Worm (Caenorhabditis elegans) whole organism, L1 larva: ENCODE measurements around the gene gst-7.

Experiments
- C16A3.4 ChIP-seq: fragments of 150-350 bp; optimal IDR thresholded peaks from 2 replicates; lab custom pipeline; 2014; ENCODE audit warnings: missing biosample characterization, missing genetic modification characterization
- aly-2 ChIP-seq: fragments of 150-350 bp; optimal IDR thresholded peaks from 2 replicates; lab custom pipeline; 2014; ENCODE audit warnings: missing biosample characterization, missing genetic modification characterization
- blmp-1 ChIP-seq: fragments of 150-350 bp; optimal IDR thresholded peaks from 2 replicates; lab custom pipeline; 2014; ENCODE audit warnings: missing biosample characterization, missing genetic modification characterization
- ceh-63 ChIP-seq: fragments of 200-800 bp; sonication (Bioruptor generic); optimal IDR thresholded peaks from 2 replicates; lab custom pipeline; 2018; ENCODE audit warnings: mild to moderate bottlenecking, missing genetic modification characterization, missing compliant biosample characterization
- ceh-88 ChIP-seq: fragments of 200-800 bp; sonication (Bioruptor generic); IDR thresholded peaks from 2 replicates; pipeline ENCODE4 v1.3.6; 2022; ENCODE audit warnings: missing genetic modification characterization, missing compliant biosample characterization
- ceh-90 ChIP-seq: sonication (generic microtip); optimal IDR thresholded peaks from 2 replicates; lab custom pipeline; 2016; ENCODE audit warnings: missing genetic modification characterization, missing compliant biosample characterization
- ces-1 ChIP-seq: fragments of 150-350 bp; optimal IDR thresholded peaks from 2 replicates; lab custom pipeline; 2014; ENCODE audit warnings: missing biosample characterization, missing genetic modification reagents, missing genetic modification characterization
- dpl-1 ChIP-seq, 3 experiments: fragments of 150-350 bp in 2 of 3; sonication (generic microtip) in 1 of 3; optimal IDR thresholded peaks; 2 replicates each; lab custom pipeline; 2014 to 2017; ENCODE audit warnings: missing biosample characterization in 3 of 3, missing genetic modification characterization in 3 of 3, missing genetic modification reagents in 3 of 3
- dsc-1 ChIP-seq: sonication (generic microtip); optimal IDR thresholded peaks from 2 replicates; lab custom pipeline; 2016; ENCODE audit warnings: mild to moderate bottlenecking, missing genetic modification characterization, missing compliant biosample characterization
- efl-1 ChIP-seq, 4 experiments: fragments of 150-350 bp; optimal IDR thresholded peaks in 3 of 4; peaks in 1 of 4; 1 replicate in 1 of 4; 2 replicates in 3 of 4; lab custom pipeline; 2014; ENCODE audit warnings: missing biosample characterization in 2 of 4, missing genetic modification characterization in 2 of 4, missing genetic modification reagents in 2 of 4
- efl-3 ChIP-seq: fragments of 200-800 bp; sonication (Bioruptor generic); optimal IDR thresholded peaks from 2 replicates; lab custom pipeline; 2018; ENCODE audit warnings: mild to moderate bottlenecking, missing genetic modification characterization, missing compliant biosample characterization
- egl-13 ChIP-seq: sonication (generic microtip); optimal IDR thresholded peaks from 2 replicates; lab custom pipeline; 2016; ENCODE audit warnings: missing genotype, missing genetic modification reagents, missing genetic modification characterization, missing compliant biosample characterization
- elt-2 ChIP-seq: sonication (generic microtip); optimal IDR thresholded peaks from 2 replicates; lab custom pipeline; 2016; ENCODE audit warnings: missing genetic modification characterization, mild to moderate bottlenecking, inconsistent platforms, missing compliant biosample characterization, missing genetic modification reagents
- fkh-10 ChIP-seq: sonication (generic microtip); optimal IDR thresholded peaks from 2 replicates; lab custom pipeline; 2017; ENCODE audit warnings: missing biosample characterization, missing genetic modification reagents, missing genetic modification characterization
- hlh-17 ChIP-seq: fragments of 200-800 bp; sonication (Bioruptor generic); optimal IDR thresholded peaks from 2 replicates; lab custom pipeline; 2018; ENCODE audit warnings: missing genetic modification characterization, mild to moderate bottlenecking, missing compliant biosample characterization, moderate library complexity, borderline replicate concordance
- irx-1 ChIP-seq: sonication (generic microtip); optimal IDR thresholded peaks from 2 replicates; lab custom pipeline; 2016; ENCODE audit warnings: missing genetic modification characterization, missing compliant biosample characterization
- isw-1 ChIP-seq: fragments of 200-800 bp; sonication (Bioruptor generic); IDR thresholded peaks from 2 replicates; pipeline ENCODE4 v1.3.6; 2022; ENCODE audit warnings: missing genetic modification characterization, missing compliant biosample characterization
- jun-1 ChIP-seq: fragments of 150-350 bp; optimal IDR thresholded peaks from 2 replicates; lab custom pipeline; 2014; ENCODE audit warnings: missing biosample characterization, missing genetic modification reagents, missing genetic modification characterization
- lin-14 ChIP-seq: fragments of 200-800 bp; sonication (Bioruptor generic); optimal IDR thresholded peaks from 2 replicates; lab custom pipeline; 2018; ENCODE audit warnings: mild to moderate bottlenecking, missing genetic modification characterization, moderate library complexity, missing compliant biosample characterization
- lin-35 ChIP-seq, 2 experiments: fragments of 150-350 bp; optimal IDR thresholded peaks; 2 replicates each; lab custom pipeline; 2014; ENCODE audit warnings: missing biosample characterization in 2 of 2, missing genetic modification characterization in 2 of 2, missing genetic modification reagents in 2 of 2
- lir-3 ChIP-seq: sonication (generic microtip); optimal IDR thresholded peaks from 2 replicates; lab custom pipeline; 2016; ENCODE audit warnings: mild to moderate bottlenecking, missing genetic modification characterization, moderate library complexity, missing compliant biosample characterization; ENCODE audit not compliant: poor library complexity
- lsy-2 ChIP-seq, 2 experiments: fragments of 150-350 bp; optimal IDR thresholded peaks; 2 replicates each; lab custom pipeline; 2014; ENCODE audit warnings: missing biosample characterization in 2 of 2, missing genetic modification characterization in 2 of 2
- mdl-1 ChIP-seq, 2 experiments: fragments of 150-350 bp; optimal IDR thresholded peaks; 2 replicates each; lab custom pipeline; 2014 to 2017; ENCODE audit warnings: missing biosample characterization in 2 of 2, missing genetic modification characterization in 2 of 2, inconsistent platforms in 1 of 2
- mef-2 ChIP-seq: fragments of 150-350 bp; optimal IDR thresholded peaks from 2 replicates; lab custom pipeline; 2014; ENCODE audit warnings: missing biosample characterization, missing genetic modification characterization
- mep-1 ChIP-seq: fragments of 150-350 bp; optimal IDR thresholded peaks from 2 replicates; lab custom pipeline; 2014; ENCODE audit warnings: missing biosample characterization, missing genetic modification characterization
- nhr-11 ChIP-seq: fragments of 150-350 bp; optimal IDR thresholded peaks from 2 replicates; lab custom pipeline; 2014; ENCODE audit warnings: missing biosample characterization, missing genetic modification characterization
- nhr-20 ChIP-seq: sonication (generic microtip); optimal IDR thresholded peaks from 2 replicates; lab custom pipeline; 2016; ENCODE audit warnings: mild to moderate bottlenecking, missing genetic modification characterization, missing compliant biosample characterization
- nhr-237 ChIP-seq: fragments of 150-350 bp; optimal IDR thresholded peaks from 2 replicates; lab custom pipeline; 2014; ENCODE audit warnings: missing biosample characterization, missing genetic modification characterization
- nhr-71 ChIP-seq: sonication (generic microtip); optimal IDR thresholded peaks from 2 replicates; lab custom pipeline; 2016; ENCODE audit warnings: mild to moderate bottlenecking, missing genetic modification characterization, moderate library complexity, missing compliant biosample characterization
- nhr-76 ChIP-seq: sonication (generic microtip); optimal IDR thresholded peaks from 2 replicates; lab custom pipeline; 2017; ENCODE audit warnings: missing biosample characterization, missing genetic modification characterization
- nhr-77 ChIP-seq: fragments of 150-350 bp; optimal IDR thresholded peaks from 2 replicates; lab custom pipeline; 2014; ENCODE audit warnings: missing biosample characterization, missing genetic modification characterization
- nhr-84 ChIP-seq: sonication (generic microtip); optimal IDR thresholded peaks from 2 replicates; lab custom pipeline; 2017; ENCODE audit warnings: missing biosample characterization, missing genetic modification characterization
- nhr-85 ChIP-seq: sonication (generic microtip); peaks from one replicate; lab custom pipeline; 2016; ENCODE audit warnings: missing genetic modification characterization, inconsistent platforms, missing compliant biosample characterization
- nhr-90 ChIP-seq: sonication (generic microtip); optimal IDR thresholded peaks from 2 replicates; lab custom pipeline; 2016; ENCODE audit warnings: mild to moderate bottlenecking, missing genetic modification characterization, missing compliant biosample characterization; ENCODE audit not compliant: poor library complexity
- pag-3 ChIP-seq: sonication (generic microtip); optimal IDR thresholded peaks from 2 replicates; lab custom pipeline; 2017; ENCODE audit warnings: missing genetic modification characterization, mild to moderate bottlenecking, missing compliant biosample characterization, antibody characterized with exemption, borderline replicate concordance; ENCODE audit not compliant: insufficient read depth
- rnt-1 ChIP-seq: sonication (generic microtip); optimal IDR thresholded peaks from 2 replicates; lab custom pipeline; 2016; ENCODE audit warnings: mild to moderate bottlenecking, missing genetic modification characterization, moderate library complexity, missing compliant biosample characterization
- skn-1 ChIP-seq: fragments of 150-350 bp; optimal IDR thresholded peaks from 2 replicates; lab custom pipeline; 2014; ENCODE audit warnings: missing biosample characterization, missing genetic modification characterization
- snpc-4 ChIP-seq: fragments of 150-350 bp; optimal IDR thresholded peaks from 2 replicates; lab custom pipeline; 2014; ENCODE audit warnings: missing biosample characterization, missing genetic modification characterization
- sox-4 ChIP-seq: sonication (generic microtip); optimal IDR thresholded peaks from 2 replicates; lab custom pipeline; 2016; ENCODE audit warnings: missing genetic modification characterization, missing compliant biosample characterization
- sptf-1 ChIP-seq: fragments of 150-350 bp; optimal IDR thresholded peaks from 2 replicates; lab custom pipeline; 2014; ENCODE audit warnings: missing biosample characterization, missing genetic modification characterization
- sup-37 ChIP-seq: fragments of 200-800 bp; sonication (Bioruptor generic); optimal IDR thresholded peaks from 2 replicates; lab custom pipeline; 2018; ENCODE audit warnings: mild to moderate bottlenecking, missing genetic modification characterization, missing compliant biosample characterization
- swsn-7 ChIP-seq: sonication (generic microtip); optimal IDR thresholded peaks from 2 replicates; lab custom pipeline; 2016; ENCODE audit warnings: missing genetic modification characterization, missing compliant biosample characterization
- unc-86 ChIP-seq: sonication (generic microtip); optimal IDR thresholded peaks from 2 replicates; lab custom pipeline; 2016; ENCODE audit warnings: missing genetic modification characterization, missing compliant biosample characterization
- unc-98 ChIP-seq: fragments of 200-800 bp; sonication (Bioruptor generic); IDR thresholded peaks from 2 replicates; pipeline ENCODE4 v1.3.6; 2022; ENCODE audit warnings: missing genetic modification characterization, missing compliant biosample characterization
- vab-15 ChIP-seq: sonication (generic microtip); optimal IDR thresholded peaks from 2 replicates; lab custom pipeline; 2017; ENCODE audit warnings: missing genotype, mild to moderate bottlenecking, missing genetic modification characterization, missing compliant biosample characterization
- zag-1 ChIP-seq: fragments of 150-350 bp; optimal IDR thresholded peaks from 2 replicates; lab custom pipeline; 2014; ENCODE audit warnings: missing biosample characterization, missing genetic modification characterization
- zip-4 ChIP-seq: fragments of 200-800 bp; sonication (Bioruptor generic); optimal IDR thresholded peaks from 2 replicates; lab custom pipeline; 2018; ENCODE audit warnings: mild to moderate bottlenecking, missing genetic modification characterization, moderate library complexity, missing compliant biosample characterization
- ztf-11 ChIP-seq, 2 experiments: sonication (generic microtip); optimal IDR thresholded peaks; 2 replicates each; lab custom pipeline; 2016 to 2017; ENCODE audit warnings: missing genetic modification characterization in 2 of 2, missing biosample characterization in 1 of 2, missing compliant biosample characterization in 1 of 2

Gene gst-7

ce11 chrII:4855489-4855888, 26.4 kb upstream of the gst-7 start:
- TF ChIP-seq ces-1 (GFP tag; lab: Kevin White, UChicago) (no peak), sox-4 (tag; lab: Kevin White, UChicago) (no peak), efl-1 (optimal IDR thresholded peaks at IDR 0.05; lab: Kevin White, UChicago) (peak in 1 of 2 experiments; percentile 14), efl-1 (GFP tag; optimal IDR thresholded peaks at IDR 0.05 in 1 of 2; lab: Kevin White, UChicago) (no peak), nhr-11 (tag; lab: Kevin White, UChicago) (no peak), pag-3 (tag; lab: Kevin White, UChicago) (no peak), lsy-2 (tag; optimal IDR thresholded peaks at IDR 0.05; lab: Kevin White, UChicago) (no peak), dpl-1 (GFP tag; optimal IDR thresholded peaks at IDR 0.05; lab: Kevin White, UChicago) (no peak), nhr-237 (tag; lab: Kevin White, UChicago) (no peak), unc-86 (tag; lab: Kevin White, UChicago) (no peak), isw-1 (GFP tag; lab: Robert Waterston, UW) (0 out of 2 replicates have a peak, but pooled peaks have one; percentile 1), snpc-4 (tag; lab: Kevin White, UChicago) (no peak), fkh-10 (GFP tag; lab: Kevin White, UChicago) (no peak), aly-2 (tag; lab: Kevin White, UChicago) (no peak), mep-1 (tag; lab: Kevin White, UChicago) (no peak), C16A3.4 (tag; lab: Kevin White, UChicago) (no peak), mef-2 (tag; lab: Kevin White, UChicago) (no peak), egl-13 (tag; lab: Kevin White, UChicago) (no peak), lin-14 (GFP tag; lab: Kevin White, UChicago) (peak; percentile 65), ceh-63 (GFP tag; lab: Kevin White, UChicago) (no peak), rnt-1 (tag; lab: Kevin White, UChicago) (peak; percentile 5), mdl-1 (tag; optimal IDR thresholded peaks at IDR 0.05; lab: Kevin White, UChicago) (no peak), nhr-84 (no peak), unc-98 (GFP tag; lab: Robert Waterston, UW) (no peak), nhr-20 (tag; lab: Kevin White, UChicago) (no peak), blmp-1 (no peak), ceh-90 (no peak), nhr-90 (tag; lab: Kevin White, UChicago) (no peak), vab-15 (no peak), jun-1 (tag; lab: Kevin White, UChicago) (no peak), skn-1 (no peak), zag-1 (tag; lab: Kevin White, UChicago) (no peak), nhr-77 (tag; lab: Kevin White, UChicago) (no peak), hlh-17 (GFP tag; lab: Kevin White, UChicago) (no peak), ceh-88 (GFP tag; lab: Robert Waterston, UW) (no peak)

- TF ChIP-seq egl-13 (tag; lab: Kevin White, UChicago), result no peak
- no peak for TF ChIP-seq efl-3 (GFP tag; lab: Kevin White, UChicago)
- no peak for TF ChIP-seq swsn-7 (tag; lab: Kevin White, UChicago)
- no peak for TF ChIP-seq mdl-1 (tag; optimal IDR thresholded peaks at IDR 0.05; lab: Kevin White, UChicago)
- TF ChIP-seq dsc-1 (tag; lab: Kevin White, UChicago), result peak; percentile 70
- no peak for TF ChIP-seq ceh-63 (GFP tag; lab: Kevin White, UChicago)
- TF ChIP-seq mep-1 (tag; lab: Kevin White, UChicago), result peak; percentile 41
- TF ChIP-seq elt-2 (tag; lab: Kevin White, UChicago), result peak; percentile 11
- TF ChIP-seq zip-4, result peak; percentile 76
- no peak for TF ChIP-seq ces-1 (GFP tag; lab: Kevin White, UChicago)
- TF ChIP-seq nhr-11 (tag; lab: Kevin White, UChicago), result no peak
- peak; percentile 26 for TF ChIP-seq sox-4 (tag; lab: Kevin White, UChicago)
- peak in 1 of 2 experiments; percentile 58 for TF ChIP-seq lin-35 (GFP tag; optimal IDR thresholded peaks at IDR 0.05; lab: Kevin White, UChicago)
- TF ChIP-seq vab-15, result no peak
- TF ChIP-seq lir-3 (tag; lab: Kevin White, UChicago), result no peak
- TF ChIP-seq rnt-1 (tag; lab: Kevin White, UChicago), result no peak
- no peak for TF ChIP-seq efl-1 (optimal IDR thresholded peaks at IDR 0.05; lab: Kevin White, UChicago)
- no peak for TF ChIP-seq efl-1 (GFP tag; optimal IDR thresholded peaks at IDR 0.05 in 1 of 2; lab: Kevin White, UChicago)
- TF ChIP-seq irx-1, result no peak
- no peak for TF ChIP-seq ztf-11 (tag; optimal IDR thresholded peaks at IDR 0.05; lab: Kevin White, UChicago)
- peak; percentile 1 to 41 (median 7) for TF ChIP-seq dpl-1 (GFP tag; optimal IDR thresholded peaks at IDR 0.05; lab: Kevin White, UChicago)
- no peak for TF ChIP-seq pag-3 (tag; lab: Kevin White, UChicago)
- TF ChIP-seq sup-37 (GFP tag; lab: Kevin White, UChicago), result no peak
- TF ChIP-seq hlh-17 (GFP tag; lab: Kevin White, UChicago), result no peak
- peak; percentile 64 for TF ChIP-seq nhr-71
- peak; percentile 88 for TF ChIP-seq nhr-85 (tag; lab: Kevin White, UChicago)
- TF ChIP-seq sptf-1 (tag; lab: Kevin White, UChicago), result no peak
- no peak for TF ChIP-seq nhr-76 (tag; lab: Kevin White, UChicago)
- TF ChIP-seq lsy-2 (tag; optimal IDR thresholded peaks at IDR 0.05; lab: Kevin White, UChicago), result peak in 1 of 2 experiments; percentile 34
Measured at ce11 chrII:4856113-4856512, 25.7 kb upstream of the gst-7 start.
